Worm (Caenorhabditis elegans) whole organism, early embryonic: Measurements from ENCODE around the gene dtmk-1.

ENCODE experiments used
- B0310.2 ChIP-seq: sonication (generic microtip); optimal IDR thresholded peaks from 2 replicates; lab custom pipeline; 2016; ENCODE audit warnings: mild to moderate bottlenecking, missing genetic modification characterization, missing compliant biosample characterization
- F13C5.2 ChIP-seq: sonication (generic microtip); optimal IDR thresholded peaks from 2 replicates; lab custom pipeline; 2017; ENCODE audit warnings: mild to moderate bottlenecking, missing genetic modification characterization, inconsistent platforms, missing compliant biosample characterization
- aly-1 ChIP-seq: sonication (generic microtip); optimal IDR thresholded peaks from 2 replicates; lab custom pipeline; 2016; ENCODE audit warnings: missing genetic modification characterization, missing compliant biosample characterization
- ama-1 ChIP-seq: fragments of 150-350 bp; optimal IDR thresholded peaks from 2 replicates; lab custom pipeline; 2014
- ceh-13 ChIP-seq: fragments of 200-800 bp; sonication (Bioruptor generic); optimal IDR thresholded peaks from 2 replicates; lab custom pipeline; 2018; ENCODE audit warnings: mild to moderate bottlenecking, missing genetic modification characterization, missing compliant biosample characterization
- ceh-36 ChIP-seq: sonication (generic microtip); optimal IDR thresholded peaks from 2 replicates; lab custom pipeline; 2016; ENCODE audit warnings: missing genetic modification characterization, inconsistent platforms, missing compliant biosample characterization
- ets-7 ChIP-seq: sonication (generic microtip); optimal IDR thresholded peaks from 2 replicates; lab custom pipeline; 2016; ENCODE audit warnings: missing genotype, missing genetic modification characterization, missing compliant biosample characterization
- flt-1 ChIP-seq: fragments of 200-800 bp; sonication (Bioruptor generic); IDR thresholded peaks from 2 replicates; pipeline ENCODE4 v1.3.6; 2022; ENCODE audit warnings: missing genetic modification characterization, missing compliant biosample characterization
- hmbx-1 ChIP-seq: sonication (generic microtip); optimal IDR thresholded peaks from 2 replicates; lab custom pipeline; 2016; ENCODE audit warnings: mild to moderate bottlenecking, missing genetic modification characterization, missing compliant biosample characterization
- hmg-4 ChIP-seq: fragments of 200-800 bp; sonication (Bioruptor generic); optimal IDR thresholded peaks from 2 replicates; lab custom pipeline; 2018; ENCODE audit warnings: mild to moderate bottlenecking, missing genetic modification characterization, missing compliant biosample characterization
- hnd-1 ChIP-seq: sonication (generic microtip); optimal IDR thresholded peaks from 2 replicates; lab custom pipeline; 2016; ENCODE audit warnings: missing genetic modification characterization, missing compliant biosample characterization
- pes-1 ChIP-seq: fragments of 200-800 bp; sonication (Bioruptor generic); IDR thresholded peaks from 2 replicates; pipeline ENCODE4 v1.3.6; 2022; ENCODE audit warnings: missing genetic modification reagents, missing genetic modification characterization, missing compliant biosample characterization
- scrt-1 ChIP-seq: fragments of 200-800 bp; sonication (Bioruptor generic); IDR thresholded peaks from 2 replicates; pipeline ENCODE4 v1.3.6; 2022; ENCODE audit warnings: missing genetic modification characterization, missing compliant biosample characterization
- sea-1 ChIP-seq: fragments of 200-800 bp; sonication (Bioruptor generic); conservative IDR thresholded peaks from 2 replicates; pipeline ENCODE4 v1.3.6; 2022; ENCODE audit warnings: missing genetic modification characterization, missing compliant biosample characterization
- tbx-11 ChIP-seq: fragments of 200-800 bp; sonication (Bioruptor generic); IDR thresholded peaks from 2 replicates; pipeline ENCODE4 v1.3.6; 2022; ENCODE audit warnings: missing genetic modification characterization, missing compliant biosample characterization
- tbx-37 ChIP-seq: fragments of 200-800 bp; sonication (Bioruptor generic); conservative IDR thresholded peaks from 2 replicates; pipeline ENCODE4 v1.3.6; 2022; ENCODE audit warnings: missing genetic modification reagents, missing genetic modification characterization, missing compliant biosample characterization
- tra-4 ChIP-seq: sonication (generic microtip); optimal IDR thresholded peaks from 2 replicates; lab custom pipeline; 2017; ENCODE audit warnings: missing genetic modification characterization, missing compliant biosample characterization

The dtmk-1 gene

DNA sequence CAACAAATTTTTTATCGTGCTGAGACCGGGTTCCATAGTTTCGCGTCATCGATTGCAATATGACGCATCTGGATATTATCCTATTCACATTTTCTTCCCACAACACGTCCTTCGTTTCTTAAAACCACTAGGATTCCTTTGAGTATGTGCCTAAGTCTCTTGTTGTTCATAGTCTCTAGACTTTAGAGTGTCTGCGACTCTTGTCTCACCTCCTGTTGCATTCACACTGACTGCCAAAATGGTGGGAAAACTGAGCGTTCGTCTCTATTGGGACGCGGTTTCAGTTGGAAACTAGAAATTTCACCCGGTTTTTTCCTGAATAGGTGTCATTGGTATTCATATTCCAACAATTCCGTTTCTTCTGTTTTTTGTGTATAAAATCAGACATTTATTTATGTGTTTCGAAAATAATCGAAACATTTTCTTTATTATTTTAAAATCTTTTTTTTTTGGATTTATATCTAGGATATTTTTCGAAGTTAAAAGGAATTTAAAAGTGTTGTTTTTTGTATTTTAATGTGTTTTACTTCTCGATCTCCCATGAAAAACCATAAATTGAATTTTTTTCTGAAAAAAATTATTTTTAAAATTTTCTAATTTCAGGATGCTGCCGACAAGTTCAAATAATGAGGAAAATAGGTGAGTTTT, 45.2 kb downstream of the dtmk-1 start, which contains the start of gene C05C10.2:
Gene C05C10.2, plus strand, starts transcription at position 598 of the 648 bp plus-strand sequence.
- TF ChIP-seq tra-4 (tag; lab: Kevin White, UChicago) (no peak), pes-1 (GFP tag; lab: Robert Waterston, UW) (no peak), flt-1 (GFP tag; lab: Robert Waterston, UW) (no peak), hnd-1 (tag; lab: Kevin White, UChicago) (no peak), ets-7 (tag; lab: Kevin White, UChicago) (no peak), scrt-1 (GFP tag; lab: Robert Waterston, UW) (no peak), ceh-36 (tag; lab: Kevin White, UChicago) (no peak), hmbx-1 (tag; lab: Kevin White, UChicago) (no peak), ceh-13 (no peak), ama-1 (lab: Kevin White, UChicago) (no peak), hmg-4 (GFP tag; lab: Kevin White, UChicago) (no peak), sea-1 (GFP tag; lab: Robert Waterston, UW) (no peak)

DNA sequence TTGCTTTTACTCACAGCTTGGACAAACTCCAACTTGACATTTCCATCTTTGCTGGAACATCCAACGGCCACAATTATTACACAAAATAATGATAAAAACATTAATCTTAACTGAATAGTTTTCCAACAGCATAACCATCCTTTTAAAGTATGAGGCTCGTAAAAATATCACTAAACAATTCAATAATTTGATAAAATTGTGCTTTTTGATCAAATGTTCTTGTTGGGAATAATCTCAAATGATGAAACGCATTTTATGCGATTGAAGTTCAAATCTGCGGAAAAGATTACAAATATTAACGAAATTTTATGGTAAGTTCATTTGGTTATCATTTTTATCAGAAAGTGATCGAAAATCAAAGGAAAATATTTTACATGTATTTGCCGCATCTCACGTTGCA, 46.4 kb downstream of the dtmk-1 start, which contains the start of gene pho-10:
Gene pho-10, minus strand, starts transcription at position 101 of the 400 bp plus-strand sequence.
- TF ChIP-seq ets-7 (tag; lab: Kevin White, UChicago) (no peak), hmbx-1 (tag; lab: Kevin White, UChicago) (no peak), F13C5.2 (no peak), B0310.2 (tag; lab: Kevin White, UChicago) (no peak), ceh-13 (no peak), sea-1 (GFP tag; lab: Robert Waterston, UW) (no peak), hnd-1 (tag; lab: Kevin White, UChicago) (no peak)

DNA sequence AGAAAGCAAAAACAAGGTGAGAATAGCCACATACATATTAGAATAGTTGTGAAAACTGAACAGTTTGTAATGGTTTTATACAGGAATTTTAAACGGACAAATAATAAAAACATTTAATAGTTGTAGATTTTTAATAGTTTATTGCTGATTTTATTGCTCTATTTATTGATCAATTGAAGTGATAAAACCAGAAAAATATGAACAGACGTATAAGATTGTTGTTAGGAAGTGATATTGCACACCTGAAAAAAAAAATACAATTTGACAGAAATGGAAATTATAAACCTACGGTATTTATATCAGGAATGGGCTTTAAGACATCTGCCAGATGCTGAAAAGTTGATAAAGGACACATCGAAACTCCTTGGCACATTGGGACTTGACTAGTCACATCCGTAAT, 49.0 kb downstream of the dtmk-1 start, which contains the start of gene C05C10.8:
Gene C05C10.8, minus strand, starts transcription at position 101 of the 400 bp plus-strand sequence.
- no peak for TF ChIP-seq hmbx-1 (tag; lab: Kevin White, UChicago)
- no peak for TF ChIP-seq aly-1 (tag; lab: Kevin White, UChicago)
- no peak for TF ChIP-seq tra-4 (tag; lab: Kevin White, UChicago)
- TF ChIP-seq ceh-36 (tag; lab: Kevin White, UChicago), result no peak
- no peak for TF ChIP-seq scrt-1 (GFP tag; lab: Robert Waterston, UW)
- TF ChIP-seq hmg-4 (GFP tag; lab: Kevin White, UChicago), result no peak
- TF ChIP-seq hnd-1 (tag; lab: Kevin White, UChicago), result no peak
- no peak for TF ChIP-seq sea-1 (GFP tag; lab: Robert Waterston, UW)
- TF ChIP-seq B0310.2 (tag; lab: Kevin White, UChicago), result no peak
- TF ChIP-seq ama-1 (lab: Kevin White, UChicago), result no peak
- no peak for TF ChIP-seq tbx-37 (GFP tag; lab: Robert Waterston, UW)
- no peak for TF ChIP-seq tbx-11 (GFP tag; lab: Robert Waterston, UW)
- TF ChIP-seq pes-1 (GFP tag; lab: Robert Waterston, UW), result no peak
- TF ChIP-seq ets-7 (tag; lab: Kevin White, UChicago), result no peak
- no peak for TF ChIP-seq ceh-13

DNA sequence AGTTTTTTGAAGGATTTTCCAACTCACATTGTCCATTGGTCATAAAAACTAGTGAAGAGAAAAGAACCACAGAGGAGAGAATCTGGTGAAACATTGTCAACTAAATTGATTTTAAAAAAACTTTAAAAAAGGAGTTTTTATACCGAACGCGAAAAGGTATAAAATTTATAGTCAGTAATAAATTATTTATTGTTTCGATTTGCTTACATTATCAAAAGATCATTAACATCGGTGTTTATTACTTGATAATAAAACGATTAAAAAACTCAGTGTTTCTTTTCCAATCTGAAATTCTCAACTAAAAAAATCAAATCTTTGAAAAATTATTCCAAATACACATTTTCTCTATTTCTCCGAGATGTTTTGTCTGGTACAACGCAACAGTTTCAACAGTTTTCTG, 50.7 kb downstream of the dtmk-1 start, which contains the start of gene F26C11.4:
Gene F26C11.4, minus strand, starts transcription at position 101 of the 400 bp plus-strand sequence.
- TF ChIP-seq hmbx-1 (tag; lab: Kevin White, UChicago), result no peak

DNA sequence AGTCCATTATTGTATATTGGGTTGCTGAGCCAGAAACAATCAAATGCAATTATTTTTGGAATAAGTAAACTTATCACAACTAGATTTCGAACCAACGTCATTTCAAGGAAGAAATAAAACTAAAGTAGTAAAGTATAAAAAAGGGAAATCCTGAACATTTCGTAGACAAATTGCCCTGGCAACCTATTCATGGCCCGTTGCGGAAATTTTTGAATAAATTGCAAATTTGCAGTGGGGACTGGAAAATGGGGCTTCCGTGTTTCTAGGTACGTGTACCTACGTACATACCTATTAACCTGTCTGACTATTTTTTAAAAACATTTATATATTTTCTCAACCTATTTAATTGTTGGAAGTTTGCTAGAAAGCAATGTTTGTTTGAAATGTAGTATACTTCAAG, 51.9 kb downstream of the dtmk-1 start, which contains the start of gene F26C11.3:
Gene F26C11.3, minus strand, starts transcription at position 101 of the 400 bp plus-strand sequence.
- TF ChIP-seq tbx-37 (GFP tag; lab: Robert Waterston, UW) (no peak), B0310.2 (tag; lab: Kevin White, UChicago) (no peak), scrt-1 (GFP tag; lab: Robert Waterston, UW) (no peak), tra-4 (tag; lab: Kevin White, UChicago) (no peak), flt-1 (GFP tag; lab: Robert Waterston, UW) (no peak), ceh-13 (no peak), hmbx-1 (tag; lab: Kevin White, UChicago) (no peak), F13C5.2 (no peak), aly-1 (tag; lab: Kevin White, UChicago) (no peak), ama-1 (lab: Kevin White, UChicago) (no peak), pes-1 (GFP tag; lab: Robert Waterston, UW) (no peak), hmg-4 (GFP tag; lab: Kevin White, UChicago) (no peak), hnd-1 (tag; lab: Kevin White, UChicago) (no peak), ets-7 (tag; lab: Kevin White, UChicago) (no peak), sea-1 (GFP tag; lab: Robert Waterston, UW) (no peak), ceh-36 (tag; lab: Kevin White, UChicago) (no peak), tbx-11 (GFP tag; lab: Robert Waterston, UW) (no peak)
